Fruit fly (Drosophila melanogaster): ENCODE measurements around the gene CG16721.

Gene CG16721

dm6 chrX:5895821-5896550 lies 16.3 kb downstream of the CG16721 start (continued):
- TF ChIP-seq HLH4C (GFP tag; IDR thresholded peaks at IDR 0.05; ENCODE audit: partially characterized antibody) (no peak), slbo (GFP tag; IDR thresholded peaks at IDR 0.05) (peak; percentile 83), zf30C (GFP tag; optimal IDR thresholded peaks at IDR 0.05) (no peak), row (GFP tag; IDR thresholded peaks at IDR 0.05) (peak; percentile 84), CG10543 (GFP tag; optimal IDR thresholded peaks at IDR 0.05) (no peak), MESR4 (GFP tag; optimal IDR thresholded peaks at IDR 0.05) (peak; percentile 21), CG2199 (GFP tag; IDR thresholded peaks at IDR 0.05) (peak; percentile 96), vfl (GFP tag; optimal IDR thresholded peaks at IDR 0.05) (peak; percentile 42), esg (GFP tag; conservative IDR thresholded peaks at IDR 0.05) (peak; percentile 91), Rx (GFP tag; IDR thresholded peaks at IDR 0.05) (peak; percentile 92), CG12219 (GFP tag; optimal IDR thresholded peaks at IDR 0.05) (peak; percentile 90), CG9817 (tag; optimal IDR thresholded peaks at IDR 0.05) (peak; percentile 75), CG10209 (GFP tag; optimal IDR thresholded peaks at IDR 0.05) (peak; percentile 89), fd96Cb (tag; optimal IDR thresholded peaks at IDR 0.05) (peak; percentile 92), CG8765 (GFP tag; IDR thresholded peaks at IDR 0.05) (peak; percentile 69), CG12659 (GFP tag; optimal IDR thresholded peaks at IDR 0.05) (peak; percentile 85), Bdp1 (GFP tag; optimal IDR thresholded peaks at IDR 0.05) (peak; percentile 67), Ets97D (GFP tag; optimal IDR thresholded peaks at IDR 0.05) (peak; percentile 65), shn (GFP tag; optimal IDR thresholded peaks at IDR 0.05) (peak; percentile 76), CG42726 (GFP tag; IDR thresholded peaks at IDR 0.05; ENCODE audit: partially characterized antibody) (no peak), pan (optimal IDR thresholded peaks at IDR 0.05) (no peak), pan (GFP tag; optimal IDR thresholded peaks at IDR 0.05 in 1 of 2, IDR thresholded peaks at IDR 0.05 in 1 of 2) (peak in 1 of 2 experiments; percentile 92), CG1024 (GFP tag; IDR thresholded peaks at IDR 0.05) (peak; percentile 90), knrl (GFP tag; IDR thresholded peaks at IDR 0.05; ENCODE audit: partially characterized antibody) (no peak), CG17802 (tag; optimal IDR thresholded peaks at IDR 0.05) (peak; percentile 69), tin (GFP tag; optimal IDR thresholded peaks at IDR 0.05) (peak; percentile 92), NC2α (GFP tag; optimal IDR thresholded peaks at IDR 0.05) (peak; percentile 78), H2.0 (GFP tag; IDR thresholded peaks at IDR 0.05) (peak; percentile 89), CG17359 (tag; optimal IDR thresholded peaks at IDR 0.05) (peak; percentile 95), Dad (GFP tag; optimal IDR thresholded peaks at IDR 0.05) (peak; percentile 78), gcm2 (GFP tag; optimal IDR thresholded peaks at IDR 0.05) (peak; percentile 74), aop (GFP tag; IDR thresholded peaks at IDR 0.05) (peak; percentile 81; the same call in 1 of the 2 replicates), CG15601 (tag; optimal IDR thresholded peaks at IDR 0.05) (peak; percentile 86), br (optimal IDR thresholded peaks at IDR 0.05) (no peak), CG12391 (tag; optimal IDR thresholded peaks at IDR 0.05) (peak; percentile 88), dm (GFP tag; optimal IDR thresholded peaks at IDR 0.05) (peak; percentile 76), mld (GFP tag; IDR thresholded peaks at IDR 0.05; ENCODE audit: partially characterized antibody) (no peak), CG8089 (GFP tag; optimal IDR thresholded peaks at IDR 0.05) (peak; percentile 88), toy (GFP tag; IDR thresholded peaks at IDR 0.05) (peak; percentile 79), Rfx (GFP tag; IDR thresholded peaks at IDR 0.05) (peak; percentile 83), HLHmδ (GFP tag; optimal IDR thresholded peaks at IDR 0.05) (no peak), CG9727 (GFP tag; optimal IDR thresholded peaks at IDR 0.05) (peak; percentile 78), Atf6 (GFP tag; IDR thresholded peaks at IDR 0.05) (peak; percentile 81), vvl (GFP tag; IDR thresholded peaks at IDR 0.05) (peak; percentile 97), Atf-2 (GFP tag; optimal IDR thresholded peaks at IDR 0.05) (peak; percentile 85), oc (tag; optimal IDR thresholded peaks at IDR 0.05) (peak; percentile 93), nerfin-2 (GFP tag; IDR thresholded peaks at IDR 0.05; ENCODE audit: partially characterized antibody) (no peak), eve (GFP tag; optimal IDR thresholded peaks at IDR 0.05) (peak in 1 of 2 experiments; percentile 95), hbn (GFP tag; IDR thresholded peaks at IDR 0.05; ENCODE audit: partially characterized antibody) (no peak), luna (GFP tag; optimal IDR thresholded peaks at IDR 0.05) (no peak)
